Worm (Caenorhabditis elegans): ENCODE data around the gene psf-1.

psf-1 gene

ce11 chrII:10016013-10016412 lies 47.5 kb downstream of the psf-1 start, which contains the start of gene lec-2 (continued):
- TF ChIP-seq B0336.3 (GFP tag; IDR thresholded peaks at IDR 0.05) (peak; percentile 46; the same call in 1 of the 2 replicates), somi-1 (GFP tag; optimal IDR thresholded peaks at IDR 0.05) (peak; percentile 68), let-607 (tag; optimal IDR thresholded peaks at IDR 0.05) (no peak), aptf-2 (GFP tag; conservative IDR thresholded peaks at IDR 0.05) (no peak), pha-4 (tag; optimal IDR thresholded peaks at IDR 0.05) (no peak), mcd-1 (GFP tag; IDR thresholded peaks at IDR 0.05) (peak; percentile 36; the same call in 1 of the 2 replicates), Y95B8A.8 (GFP tag; IDR thresholded peaks at IDR 0.05) (no peak), B0019.2 (GFP tag; conservative IDR thresholded peaks at IDR 0.05) (no peak), F57C9.4 (tag; optimal IDR thresholded peaks at IDR 0.05) (no peak), ztf-25 (GFP tag; IDR thresholded peaks at IDR 0.05) (no peak), hmg-1.2 (GFP tag; IDR thresholded peaks at IDR 0.05) (peak; percentile 42; the same call in 1 of the 2 replicates), dpff-1 (tag; optimal IDR thresholded peaks at IDR 0.05) (no peak), ztf-3 (GFP tag; optimal IDR thresholded peaks at IDR 0.05) (peak; percentile 0), nhr-80 (tag; optimal IDR thresholded peaks at IDR 0.05) (no peak), tlf-1 (GFP tag; optimal IDR thresholded peaks at IDR 0.05) (no peak)

ce11 chrII:10017528-10017927 lies 49.1 kb downstream of the psf-1 start:
- TF ChIP-seq Y79H2A.3 (GFP tag; conservative IDR thresholded peaks at IDR 0.05) = no peak
